Worm (Caenorhabditis elegans): Measurements from ENCODE around the gene D1086.7.
A peak's percentile ranks its signal among the peaks of the same experiment; 100 is the strongest.

The D1086.7 gene

DNA sequence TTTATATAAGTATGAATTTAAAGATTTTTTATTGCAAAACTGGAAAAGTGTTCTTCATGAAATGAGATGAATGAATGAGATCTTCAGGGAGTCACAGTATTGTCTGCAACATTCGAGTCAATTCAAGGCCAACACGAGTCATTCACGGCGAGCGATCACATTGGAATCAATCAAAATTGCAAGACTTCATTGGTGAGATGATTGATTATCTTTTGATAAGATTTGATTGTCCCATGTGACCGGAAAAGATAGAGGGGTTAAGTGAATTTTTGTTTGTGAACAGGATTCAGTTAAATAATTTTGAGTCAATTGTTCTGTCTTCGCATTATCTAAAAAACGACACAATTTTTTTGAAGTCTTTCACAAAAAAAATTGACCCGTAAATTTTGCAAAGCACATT is 10.9 kb downstream of the D1086.7 start:
- TF ChIP-seq tab-1 (GFP tag; IDR thresholded peaks at IDR 0.05) (no peak), med-1 (GFP tag; optimal IDR thresholded peaks at IDR 0.05; ENCODE audit: insufficient read depth) (no peak), ztf-29 (GFP tag; IDR thresholded peaks at IDR 0.05) (no peak), ztf-23 (GFP tag; IDR thresholded peaks at IDR 0.05) (no peak), flt-1 (GFP tag; IDR thresholded peaks at IDR 0.05) (no peak), cog-1 (tag; optimal IDR thresholded peaks at IDR 0.05) (no peak), ref-1 (GFP tag; conservative IDR thresholded peaks at IDR 0.05) (no peak), T22C8.4 (GFP tag; IDR thresholded peaks at IDR 0.05) (no peak), klf-2 (GFP tag; conservative IDR thresholded peaks at IDR 0.05) (no peak)

DNA sequence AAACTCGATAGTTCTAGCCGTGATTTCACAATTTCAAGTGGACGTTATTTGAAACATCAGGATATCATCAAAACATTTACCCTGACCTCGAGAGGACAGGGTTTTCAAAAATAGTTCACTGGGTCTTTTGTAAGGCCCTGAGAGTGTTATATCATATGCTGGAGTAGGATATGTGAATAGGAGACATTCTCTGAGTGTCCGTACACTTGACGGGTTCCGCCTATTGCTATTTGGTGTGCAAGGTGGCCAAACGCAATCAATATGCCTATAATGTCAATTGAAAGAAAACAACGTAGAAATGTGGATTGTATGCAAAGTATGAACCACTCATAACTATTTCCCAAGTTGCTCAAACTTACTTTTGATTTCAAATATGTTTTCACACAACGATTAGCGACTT is 13.3 kb downstream of the D1086.7 start:
- no peak for TF ChIP-seq tab-1 (GFP tag; IDR thresholded peaks at IDR 0.05)
- TF ChIP-seq ztf-23 (GFP tag; IDR thresholded peaks at IDR 0.05), result no peak
- no peak for TF ChIP-seq klf-2 (GFP tag; conservative IDR thresholded peaks at IDR 0.05)

DNA sequence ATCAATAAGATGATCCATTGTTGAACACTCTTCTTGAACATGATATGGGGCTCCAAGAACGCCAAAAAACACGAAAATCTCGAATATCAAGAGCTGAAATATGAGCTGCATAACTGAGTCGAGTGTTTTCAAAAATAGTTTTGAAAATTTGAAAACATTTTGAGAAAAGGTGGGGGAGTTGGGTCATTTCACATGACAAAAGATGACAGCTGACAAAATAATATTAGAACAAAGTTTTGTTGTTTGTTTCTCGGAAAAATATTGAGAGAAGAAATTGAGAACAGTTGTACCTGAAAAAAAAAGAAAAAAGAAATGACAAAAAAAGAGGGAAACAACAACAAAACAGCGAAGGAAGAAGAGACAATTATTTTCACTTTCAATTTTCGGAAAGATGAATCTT is 14.4 kb downstream of the D1086.7 start, which contains the start of the genes D1086.2 and D1086.1:
D1086.2 (minus strand) TSS at position 150 of the 400 bp plus-strand sequence.
D1086.1 (plus strand) TSS at position 340 of the 400 bp plus-strand sequence.
- TF ChIP-seq klf-2 (GFP tag; conservative IDR thresholded peaks at IDR 0.05), result no peak
- no peak for TF ChIP-seq T22C8.4 (GFP tag; IDR thresholded peaks at IDR 0.05)

DNA sequence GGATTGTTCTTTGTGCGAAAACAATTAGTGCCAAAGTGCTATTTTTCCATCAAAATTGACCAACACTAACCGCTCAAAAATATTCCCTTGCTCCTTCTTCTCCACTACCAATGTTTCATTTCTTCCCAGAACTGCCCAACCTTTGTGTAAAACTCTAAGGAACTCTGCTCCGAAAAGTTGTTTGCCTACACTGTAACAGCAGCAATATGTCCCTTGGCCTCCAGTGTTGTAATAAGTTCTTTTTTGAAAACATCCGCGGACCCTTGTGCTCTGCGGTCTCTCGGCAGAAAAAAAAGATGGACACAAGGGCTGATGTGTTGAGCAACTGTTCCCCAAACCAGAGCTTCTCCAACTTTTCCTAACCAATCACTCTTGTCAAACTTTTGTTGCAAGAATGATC is 16.8 kb downstream of the D1086.7 start, which contains the start of gene D1086.12:
D1086.12 (plus strand) TSS at position 301 of the 400 bp plus-strand sequence.
- no peak for TF ChIP-seq ztf-23 (GFP tag; IDR thresholded peaks at IDR 0.05)
- TF ChIP-seq flt-1 (GFP tag; IDR thresholded peaks at IDR 0.05), result no peak
- no peak for TF ChIP-seq ref-1 (GFP tag; conservative IDR thresholded peaks at IDR 0.05)
- no peak for TF ChIP-seq cog-1 (tag; optimal IDR thresholded peaks at IDR 0.05)
- no peak for TF ChIP-seq ztf-29 (GFP tag; IDR thresholded peaks at IDR 0.05)
- no peak for TF ChIP-seq klf-2 (GFP tag; conservative IDR thresholded peaks at IDR 0.05)
- no peak for TF ChIP-seq T22C8.4 (GFP tag; IDR thresholded peaks at IDR 0.05)
- no peak for TF ChIP-seq med-1 (GFP tag; optimal IDR thresholded peaks at IDR 0.05; ENCODE audit: insufficient read depth)
- TF ChIP-seq tab-1 (GFP tag; IDR thresholded peaks at IDR 0.05), result no peak

DNA sequence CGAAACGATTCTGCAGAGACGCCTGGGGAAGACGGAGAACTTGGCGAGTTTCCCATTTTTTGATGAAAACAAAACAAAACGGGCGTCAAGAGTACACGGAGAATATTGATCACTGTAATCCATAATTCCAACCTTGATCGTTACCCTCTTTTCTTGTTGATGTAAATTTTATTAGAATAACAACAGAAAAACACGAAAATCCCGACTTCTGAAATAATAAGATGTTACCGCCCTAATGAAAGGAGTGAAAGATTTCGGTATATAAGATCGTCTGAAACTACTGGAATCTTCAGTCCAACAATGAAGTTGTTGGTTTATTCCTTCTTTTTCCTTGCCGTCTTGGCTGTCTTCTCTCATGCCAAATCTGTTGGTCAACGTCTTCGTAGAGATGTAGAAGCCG is 19.9 kb downstream of the D1086.7 start, which contains the start of gene D1086.9:
D1086.9 (plus strand) TSS at position 301 of the 400 bp plus-strand sequence.
- TF ChIP-seq klf-2 (GFP tag; conservative IDR thresholded peaks at IDR 0.05) (no peak), ref-1 (GFP tag; conservative IDR thresholded peaks at IDR 0.05) (no peak), cog-1 (tag; optimal IDR thresholded peaks at IDR 0.05) (no peak), flt-1 (GFP tag; IDR thresholded peaks at IDR 0.05) (no peak), ztf-29 (GFP tag; IDR thresholded peaks at IDR 0.05) (no peak), ztf-23 (GFP tag; IDR thresholded peaks at IDR 0.05) (no peak), tab-1 (GFP tag; IDR thresholded peaks at IDR 0.05) (no peak), T22C8.4 (GFP tag; IDR thresholded peaks at IDR 0.05) (no peak), med-1 (GFP tag; optimal IDR thresholded peaks at IDR 0.05; ENCODE audit: insufficient read depth) (no peak)

DNA sequence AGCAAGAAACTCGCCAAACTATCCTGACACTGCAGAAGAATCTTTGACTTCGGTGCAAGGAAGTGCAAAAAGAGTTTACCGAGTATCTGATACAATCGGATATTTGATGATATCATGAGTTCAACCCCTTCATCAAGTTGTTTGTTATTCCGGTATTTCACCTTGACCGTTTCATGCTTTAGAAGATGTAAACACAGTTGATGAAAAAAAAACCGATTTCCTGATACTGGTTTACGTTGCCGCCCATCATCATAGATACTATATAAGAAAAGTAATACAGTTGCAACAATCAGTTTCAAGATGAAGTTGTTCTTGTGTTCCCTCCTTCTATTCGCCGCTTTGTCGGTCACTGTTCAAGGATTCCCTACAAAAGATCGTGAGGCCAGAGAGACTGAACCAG is 23.4 kb downstream of the D1086.7 start, which contains the start of gene H39E23.3:
H39E23.3 (plus strand) TSS at position 301 of the 400 bp plus-strand sequence.
- TF ChIP-seq klf-2 (GFP tag; conservative IDR thresholded peaks at IDR 0.05) (no peak), ref-1 (GFP tag; conservative IDR thresholded peaks at IDR 0.05) (no peak), flt-1 (GFP tag; IDR thresholded peaks at IDR 0.05) (no peak), ztf-23 (GFP tag; IDR thresholded peaks at IDR 0.05) (no peak), T22C8.4 (GFP tag; IDR thresholded peaks at IDR 0.05) (no peak), cog-1 (tag; optimal IDR thresholded peaks at IDR 0.05) (no peak), tab-1 (GFP tag; IDR thresholded peaks at IDR 0.05) (no peak), ztf-29 (GFP tag; IDR thresholded peaks at IDR 0.05) (no peak), med-1 (GFP tag; optimal IDR thresholded peaks at IDR 0.05; ENCODE audit: insufficient read depth) (no peak)

ce11 chrV:14110042-14110441 is 26.0 kb downstream of the D1086.7 start, which contains the start of gene H39E23.2:
TSS of gene H39E23.2 (plus strand) at chrV:14110342.
- TF ChIP-seq cog-1 (tag; optimal IDR thresholded peaks at IDR 0.05), result no peak
- no peak for TF ChIP-seq ref-1 (GFP tag; conservative IDR thresholded peaks at IDR 0.05)

- TF ChIP-seq T22C8.4 (GFP tag; IDR thresholded peaks at IDR 0.05), result no peak
- no peak for TF ChIP-seq med-1 (GFP tag; optimal IDR thresholded peaks at IDR 0.05; ENCODE audit: insufficient read depth)
- no peak for TF ChIP-seq cog-1 (tag; optimal IDR thresholded peaks at IDR 0.05)
- TF ChIP-seq ztf-29 (GFP tag; IDR thresholded peaks at IDR 0.05), result no peak
- no peak for TF ChIP-seq flt-1 (GFP tag; IDR thresholded peaks at IDR 0.05)
- no peak for TF ChIP-seq ref-1 (GFP tag; conservative IDR thresholded peaks at IDR 0.05)
- TF ChIP-seq tab-1 (GFP tag; IDR thresholded peaks at IDR 0.05), result no peak
- no peak for TF ChIP-seq klf-2 (GFP tag; conservative IDR thresholded peaks at IDR 0.05)
- TF ChIP-seq ztf-23 (GFP tag; IDR thresholded peaks at IDR 0.05), result no peak
Measured at ce11 chrV:14120674-14121073, 36.6 kb downstream of the D1086.7 start.

DNA sequence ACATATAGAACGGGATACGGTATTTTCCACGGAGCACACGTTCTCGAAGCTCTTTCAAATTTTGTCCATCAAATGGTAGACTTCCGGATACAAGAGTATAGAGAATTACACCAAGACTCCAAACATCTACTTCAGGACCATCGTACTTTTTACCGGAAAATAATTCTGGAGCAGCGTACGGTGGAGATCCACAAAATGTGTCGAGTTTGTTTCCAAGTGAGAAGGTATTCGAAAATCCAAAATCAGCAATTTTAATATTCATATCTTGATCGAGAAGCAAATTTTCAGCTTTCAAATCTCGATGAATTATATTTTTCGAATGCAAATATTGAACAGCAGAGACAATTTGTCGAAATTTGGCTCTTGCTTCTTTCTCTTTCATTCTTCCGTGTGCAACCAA is 39.1 kb downstream of the D1086.7 start:
- no peak for TF ChIP-seq ztf-23 (GFP tag; IDR thresholded peaks at IDR 0.05)
- TF ChIP-seq flt-1 (GFP tag; IDR thresholded peaks at IDR 0.05), result no peak
- no peak for TF ChIP-seq ref-1 (GFP tag; conservative IDR thresholded peaks at IDR 0.05)
- TF ChIP-seq cog-1 (tag; optimal IDR thresholded peaks at IDR 0.05), result no peak
- TF ChIP-seq T22C8.4 (GFP tag; IDR thresholded peaks at IDR 0.05), result no peak
- no peak for TF ChIP-seq ztf-29 (GFP tag; IDR thresholded peaks at IDR 0.05)
- no peak for TF ChIP-seq med-1 (GFP tag; optimal IDR thresholded peaks at IDR 0.05; ENCODE audit: insufficient read depth)
- no peak for TF ChIP-seq klf-2 (GFP tag; conservative IDR thresholded peaks at IDR 0.05)
- TF ChIP-seq tab-1 (GFP tag; IDR thresholded peaks at IDR 0.05), result no peak

DNA sequence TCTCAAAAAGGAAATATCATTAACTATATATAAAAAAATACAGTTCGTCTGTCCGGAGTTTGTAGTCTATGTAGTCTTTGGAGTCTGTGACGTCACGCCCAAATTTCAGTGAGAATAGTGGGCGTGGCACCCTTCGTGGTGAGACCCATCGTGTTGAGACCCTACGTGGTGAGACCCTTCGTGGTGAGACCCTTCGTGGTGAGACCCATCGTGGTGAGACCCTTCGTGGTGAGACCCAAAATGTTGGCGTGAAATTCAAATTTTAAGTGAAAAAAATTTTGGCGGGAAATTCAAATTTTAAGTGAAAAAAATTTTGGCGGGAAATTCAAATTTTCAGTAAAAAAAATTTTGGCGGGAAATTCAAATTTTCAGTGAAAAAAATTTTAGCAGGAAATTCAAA is 40.1 kb downstream of the D1086.7 start:
- 0 out of 2 replicates have a peak, but pooled peaks have one; percentile 14 for TF ChIP-seq ztf-23 (GFP tag; IDR thresholded peaks at IDR 0.05)

Measured in whole organism, midembryonic.